Worm (Caenorhabditis elegans) whole organism, L4 larva: ENCODE data around the gene B0228.6.

Experiments
- F37D6.2 ChIP-seq: sonication (generic microtip); optimal IDR thresholded peaks from 2 replicates; lab custom pipeline; 2016; ENCODE audit warnings: mild to moderate bottlenecking, missing genetic modification characterization, missing compliant biosample characterization
- aha-1 ChIP-seq: fragments of 150-350 bp; peaks from one replicate; lab custom pipeline; 2014; ENCODE audit warnings: missing biosample characterization, missing genetic modification characterization
- ceh-28 ChIP-seq: fragments of 150-350 bp; optimal IDR thresholded peaks from 2 replicates; lab custom pipeline; 2014; ENCODE audit warnings: missing biosample characterization, missing genetic modification reagents, missing genetic modification characterization
- ceh-32 ChIP-seq: sonication (generic microtip); optimal IDR thresholded peaks from 2 replicates; lab custom pipeline; 2016; ENCODE audit warnings: mild to moderate bottlenecking, missing genetic modification characterization, missing compliant biosample characterization; ENCODE audit not compliant: poor library complexity
- ceh-82 ChIP-seq: sonication (generic microtip); optimal IDR thresholded peaks from 2 replicates; lab custom pipeline; 2017; ENCODE audit warnings: missing biosample characterization, missing genetic modification characterization
- daf-12 ChIP-seq: fragments of 150-350 bp; optimal IDR thresholded peaks from 2 replicates; lab custom pipeline; 2014; ENCODE audit warnings: missing biosample characterization, missing genetic modification reagents, missing genetic modification characterization
- duxl-1 ChIP-seq: sonication (generic microtip); optimal IDR thresholded peaks from 2 replicates; lab custom pipeline; 2016; ENCODE audit warnings: mild to moderate bottlenecking, missing genetic modification characterization, moderate library complexity, missing compliant biosample characterization; ENCODE audit not compliant: poor library complexity
- lim-7 ChIP-seq: fragments of 200-800 bp; sonication (Bioruptor generic); IDR thresholded peaks from 2 replicates; pipeline ENCODE4 v1.3.6; 2022; ENCODE audit warnings: missing genetic modification characterization, missing compliant biosample characterization
- madf-5 ChIP-seq, 2 experiments: fragments of 200-800 bp; sonication (Bioruptor generic); IDR thresholded peaks; 2 replicates each; pipeline ENCODE4 v1.3.6; 2022; ENCODE audit warnings: missing compliant biosample characterization in 2 of 2, missing genetic modification characterization in 2 of 2
- mes-2 ChIP-seq: sonication (generic microtip); optimal IDR thresholded peaks from 2 replicates; lab custom pipeline; 2016; ENCODE audit warnings: missing genotype, mild to moderate bottlenecking, missing genetic modification characterization, missing compliant biosample characterization; ENCODE audit not compliant: poor library complexity, severe bottlenecking
- nhr-41 ChIP-seq: fragments of 200-800 bp; sonication (Bioruptor generic); IDR thresholded peaks from 2 replicates; pipeline ENCODE4 v1.3.6; 2022; ENCODE audit warnings: missing genetic modification reagents, missing genetic modification characterization, missing compliant biosample characterization
- vab-7 ChIP-seq: fragments of 200-800 bp; sonication (Bioruptor generic); IDR thresholded peaks from 2 replicates; pipeline ENCODE4 v1.3.6; 2022; ENCODE audit warnings: missing genetic modification reagents, missing genetic modification characterization, missing compliant biosample characterization
- zfp-3 ChIP-seq: fragments of 200-800 bp; sonication (Bioruptor generic); conservative IDR thresholded peaks from 2 replicates; pipeline ENCODE4 v1.3.6; 2022; ENCODE audit warnings: missing genetic modification reagents, missing genetic modification characterization, missing compliant biosample characterization
- zip-11 ChIP-seq: fragments of 200-800 bp; sonication (Bioruptor generic); IDR thresholded peaks from 2 replicates; pipeline ENCODE4 v1.3.6; 2022; ENCODE audit warnings: missing genetic modification characterization, missing compliant biosample characterization

Gene B0228.6

DNA sequence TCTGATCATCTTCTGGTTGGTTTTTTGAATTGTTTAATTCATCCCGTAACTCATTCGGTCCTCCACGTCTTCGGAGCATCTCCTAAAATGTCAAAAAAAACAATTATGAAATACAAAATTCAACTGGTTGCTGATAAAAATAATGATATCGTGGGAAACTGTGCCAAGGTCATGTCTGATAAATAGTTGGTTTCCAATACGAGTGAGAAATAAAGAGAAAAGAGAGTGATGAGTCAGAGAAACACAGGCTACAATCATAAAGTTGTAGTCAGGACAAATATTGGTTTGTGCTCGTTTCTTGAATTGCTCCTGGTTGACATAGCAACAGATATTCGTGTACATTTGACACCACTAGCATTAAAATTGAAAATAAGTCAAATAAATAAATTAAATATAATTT, 49.8 kb downstream of the B0228.6 start, which contains the start of gene B0495.7 (continued):
- TF ChIP-seq ceh-28 (tag; lab: Kevin White, UChicago): no peak
- TF ChIP-seq vab-7 (GFP tag; lab: Robert Waterston, UW): no peak
- no peak for TF ChIP-seq zfp-3
- no peak for TF ChIP-seq daf-12
- no peak for TF ChIP-seq zip-11
- no peak for TF ChIP-seq ceh-32 (tag; lab: Kevin White, UChicago)
- TF ChIP-seq madf-5 (GFP tag; IDR thresholded peaks at IDR 0.05; lab: Robert Waterston, UW): no peak
- TF ChIP-seq mes-2 (tag; lab: Kevin White, UChicago): peak; percentile 7
- peak; percentile 36; the same call in 1 of the 2 replicates for TF ChIP-seq nhr-41 (GFP tag; lab: Robert Waterston, UW)
- no peak for TF ChIP-seq F37D6.2
- TF ChIP-seq duxl-1: no peak
- no peak for TF ChIP-seq ceh-82 (tag; lab: Kevin White, UChicago)
- TF ChIP-seq, all 104 proteins: peak for 12

DNA sequence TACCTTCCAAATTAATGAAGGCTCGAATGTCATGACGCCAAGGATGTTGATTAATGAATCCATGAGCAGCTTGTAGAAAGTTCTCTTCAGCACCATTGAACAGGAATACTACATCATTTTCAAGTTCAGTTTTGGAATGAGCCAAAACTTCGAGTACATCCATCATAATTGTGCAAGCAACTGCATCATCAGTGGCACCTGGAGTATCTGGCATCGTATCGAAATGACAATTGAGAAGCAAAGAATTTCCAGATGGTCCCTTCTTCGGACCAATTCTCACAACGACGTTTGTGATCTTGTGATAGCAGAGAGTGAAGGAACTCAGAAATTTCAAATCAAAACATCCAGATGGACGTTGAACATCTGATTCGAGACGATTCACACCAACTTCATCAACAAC, 50.6 kb downstream of the B0228.6 start:
- TF ChIP-seq aha-1 (tag; lab: Kevin White, UChicago): peak; percentile 94
- no peak for TF ChIP-seq lim-7 (GFP tag; lab: Robert Waterston, UW)
